Worm (Caenorhabditis elegans): Measurements from ENCODE around the gene C01G6.2.
A peak's percentile ranks its signal among the peaks of the same experiment; 100 is the strongest.

The C01G6.2 gene

DNA sequence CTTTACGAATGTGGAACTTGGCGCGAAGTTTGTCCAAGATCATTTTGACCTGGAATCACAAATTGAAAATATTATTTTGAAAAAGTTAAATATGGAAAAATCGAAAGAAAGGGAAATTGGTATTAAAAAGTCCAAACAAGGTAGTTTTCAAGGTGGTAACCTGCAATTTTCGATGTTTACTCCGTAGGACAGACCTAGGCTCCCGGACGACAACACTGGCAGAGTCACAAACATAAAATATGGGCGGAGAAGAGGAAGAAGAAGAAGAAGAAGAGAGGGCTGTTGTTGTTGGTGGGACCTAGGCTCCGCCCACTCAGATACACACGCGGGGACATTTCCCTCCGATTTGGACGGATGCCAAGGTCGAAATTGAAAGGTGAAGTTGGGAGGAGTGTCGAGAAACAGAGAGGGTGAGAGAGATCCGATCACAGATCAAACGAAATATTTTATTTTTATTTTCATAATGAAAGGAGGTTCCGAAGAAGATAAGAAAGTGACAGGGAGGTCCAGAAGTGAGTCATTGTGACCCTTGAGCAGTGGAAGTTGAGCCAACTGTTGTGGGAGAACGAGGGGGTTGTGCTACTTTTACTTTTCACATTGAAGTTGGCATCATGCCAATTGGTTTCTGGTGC lies 4.8 kb upstream of the C01G6.2 start, which contains the start of gene aqp-2:
TSS of gene aqp-2 (minus strand) at position 51 of the 632 bp plus-strand sequence.
- TF ChIP-seq unc-39 (tag; optimal IDR thresholded peaks at IDR 0.05) (no peak), zfp-2 (tag; optimal IDR thresholded peaks at IDR 0.05) (no peak), mdl-1 (tag; optimal IDR thresholded peaks at IDR 0.05) (peak in 1 of 2 experiments; percentile 39), hlh-11 (tag; optimal IDR thresholded peaks at IDR 0.05) (peak; percentile 50), nhr-11 (tag; optimal IDR thresholded peaks at IDR 0.05) (peak; percentile 28), daf-16 (GFP tag; optimal IDR thresholded peaks at IDR 0.05) (peak in 1 of 2 experiments; percentile 97), daf-16 (tag; optimal IDR thresholded peaks at IDR 0.05) (no peak), unc-62 (GFP tag; optimal IDR thresholded peaks at IDR 0.05 in 1 of 2) (peak in 1 of 2 experiments; percentile 56), unc-62 (tag; optimal IDR thresholded peaks at IDR 0.05) (no peak), set-16 (GFP tag; IDR thresholded peaks at IDR 0.05) (peak; percentile 31; the same call in 1 of the 2 replicates)

DNA sequence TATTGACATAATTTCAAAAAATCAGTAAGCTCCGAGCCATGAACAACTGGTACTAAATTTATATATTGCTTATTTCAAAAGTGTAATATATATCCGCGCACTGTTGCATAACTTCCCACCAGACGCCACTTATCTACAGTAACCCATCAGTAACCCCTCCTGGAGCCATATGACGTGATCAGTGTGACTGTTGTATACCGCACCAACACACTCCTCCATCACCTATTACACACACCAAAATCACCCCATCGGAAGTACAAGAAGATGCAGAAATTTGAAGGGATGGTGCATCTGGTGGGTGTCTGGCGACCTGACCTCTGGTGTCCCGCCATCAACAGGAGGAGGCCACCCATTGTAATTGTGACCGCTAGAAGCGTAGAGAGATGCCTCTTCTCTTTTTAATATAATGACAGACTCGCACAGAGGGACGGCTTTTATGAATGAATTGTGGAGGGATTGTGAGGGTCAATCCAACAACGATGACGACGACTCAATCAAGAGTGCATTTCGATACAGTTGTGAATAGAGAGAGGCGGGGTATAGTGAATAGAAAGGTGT lies 3.9 kb upstream of the C01G6.2 start:
- TF ChIP-seq nhr-111 (GFP tag; optimal IDR thresholded peaks at IDR 0.05) (no peak), pqm-1 (tag; optimal IDR thresholded peaks at IDR 0.05) (no peak), aha-1 (tag) (peak; percentile 64), mxl-2 (GFP tag; conservative IDR thresholded peaks at IDR 0.05) (no peak), jun-1 (tag; optimal IDR thresholded peaks at IDR 0.05) (no peak)

DNA sequence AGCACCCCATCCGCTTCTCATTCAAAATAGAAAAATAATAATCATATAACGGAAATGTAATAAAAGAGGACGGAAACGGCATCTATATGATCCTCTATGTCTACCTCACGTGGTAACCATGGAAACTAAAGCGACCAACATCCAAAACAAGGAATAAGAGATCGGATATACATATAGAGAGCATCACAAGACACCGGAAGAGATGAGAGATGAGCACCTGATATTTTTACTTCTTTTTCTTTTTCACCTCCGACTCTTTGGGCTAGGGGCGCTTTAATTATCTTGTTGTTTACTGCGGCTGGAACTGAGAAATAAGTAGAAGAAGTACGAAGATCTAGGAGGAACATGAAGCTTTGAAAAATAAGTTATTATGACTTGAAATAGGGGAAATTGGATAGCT lies 3.1 kb upstream of the C01G6.2 start:
- TF ChIP-seq spr-1 (tag; optimal IDR thresholded peaks at IDR 0.05) (no peak), ceh-20 (GFP tag; IDR thresholded peaks at IDR 0.05) (no peak), nhr-11 (tag; optimal IDR thresholded peaks at IDR 0.05) (peak; percentile 46), unc-62 (GFP tag; optimal IDR thresholded peaks at IDR 0.05 in 1 of 2) (peak in 1 of 2 experiments; percentile 36), unc-62 (tag; optimal IDR thresholded peaks at IDR 0.05) (no peak), mep-1 (tag; optimal IDR thresholded peaks at IDR 0.05) (no peak)

ce11 chrII:9264689-9265278 lies 2.1 kb upstream of the C01G6.2 start:
- TF ChIP-seq daf-16 (GFP tag; optimal IDR thresholded peaks at IDR 0.05) (peak in 1 of 2 experiments; percentile 57), daf-16 (tag; optimal IDR thresholded peaks at IDR 0.05) (no peak), snpc-1.2 (GFP tag; IDR thresholded peaks at IDR 0.05) (no peak), nhr-48 (tag; optimal IDR thresholded peaks at IDR 0.05) (no peak), nhr-42 (GFP tag; IDR thresholded peaks at IDR 0.05) (no peak), F10B5.3 (tag; optimal IDR thresholded peaks at IDR 0.05) (no peak), Y75B8A.6 (GFP tag; IDR thresholded peaks at IDR 0.05) (no peak), mdl-1 (tag; optimal IDR thresholded peaks at IDR 0.05) (peak in 1 of 2 experiments; percentile 15), lin-15B (tag; optimal IDR thresholded peaks at IDR 0.05) (no peak), T20F7.1 (GFP tag; optimal IDR thresholded peaks at IDR 0.05) (no peak), nhr-28 (tag; optimal IDR thresholded peaks at IDR 0.05) (no peak), lin-38 (GFP tag; IDR thresholded peaks at IDR 0.05) (no peak), dpl-1 (GFP tag; optimal IDR thresholded peaks at IDR 0.05) (no peak), mxl-3 (GFP tag; optimal IDR thresholded peaks at IDR 0.05) (no peak), hlh-11 (tag; optimal IDR thresholded peaks at IDR 0.05) (peak; percentile 2), duxl-1 (tag; optimal IDR thresholded peaks at IDR 0.05; ENCODE audit: poor library complexity) (no peak), ceh-20 (GFP tag; IDR thresholded peaks at IDR 0.05) (no peak), skn-1 (tag; optimal IDR thresholded peaks at IDR 0.05) (no peak), ceh-44 (GFP tag; IDR thresholded peaks at IDR 0.05) (no peak), dve-1 (tag; optimal IDR thresholded peaks at IDR 0.05; ENCODE audit: insufficient read depth) (no peak), mes-2 (tag; optimal IDR thresholded peaks at IDR 0.05; ENCODE audit: poor library complexity, severe bottlenecking) (no peak), lsy-2 (tag; optimal IDR thresholded peaks at IDR 0.05) (peak in 1 of 2 experiments; percentile 41), egl-43 (GFP tag; IDR thresholded peaks at IDR 0.05) (peak; percentile 52; the same call in 1 of the 2 replicates), fos-1 (tag; optimal IDR thresholded peaks at IDR 0.05) (no peak), T26A8.4 (GFP tag; IDR thresholded peaks at IDR 0.05) (no peak), attf-4 (tag; optimal IDR thresholded peaks at IDR 0.05) (no peak), unc-130 (GFP tag; optimal IDR thresholded peaks at IDR 0.05) (no peak), dmd-9 (GFP tag; IDR thresholded peaks at IDR 0.05) (no peak), ZK337.2 (GFP tag; IDR thresholded peaks at IDR 0.05) (no peak), lin-13 (GFP tag; optimal IDR thresholded peaks at IDR 0.05) (no peak), fkh-10 (GFP tag; optimal IDR thresholded peaks at IDR 0.05) (no peak)
